Fruit fly (Drosophila melanogaster): ENCODE results near the gene CecC.

The CecC gene

DNA sequence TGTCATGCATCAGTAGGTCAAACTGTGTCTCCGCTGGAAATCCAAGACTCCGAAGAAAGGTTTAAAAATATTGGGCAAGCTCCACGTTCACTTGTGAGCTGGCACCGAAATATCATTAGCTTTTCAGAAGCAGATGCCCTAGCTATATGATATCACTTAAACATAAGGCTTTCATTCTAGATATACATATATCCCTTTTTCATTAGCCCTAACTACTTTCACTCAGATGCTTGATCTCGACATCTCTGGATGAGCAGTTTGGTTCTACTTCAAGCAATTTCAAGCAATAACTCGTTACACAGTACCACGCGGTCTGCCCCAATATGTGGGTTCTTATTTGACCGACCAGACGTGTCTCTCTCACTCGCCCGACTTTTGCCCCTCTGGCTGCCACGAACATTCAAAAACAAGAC is 24.8 kb upstream of the CecC start (continued):
- TF ChIP-seq CG15269 (tag; optimal IDR thresholded peaks at IDR 0.05) (peak; percentile 63), Gsc (GFP tag; IDR thresholded peaks at IDR 0.05) (no peak), CG16815 (GFP tag; optimal IDR thresholded peaks at IDR 0.05) (peak; percentile 30), Taf1 (GFP tag; IDR thresholded peaks at IDR 0.05) (no peak), Sin3A (optimal IDR thresholded peaks at IDR 0.05) (no peak), pb (GFP tag; optimal IDR thresholded peaks at IDR 0.05) (peak; percentile 47), mirr (GFP tag; optimal IDR thresholded peaks at IDR 0.05) (no peak), CG12155 (GFP tag; optimal IDR thresholded peaks at IDR 0.05) (peak; percentile 15), kay (GFP tag; optimal IDR thresholded peaks at IDR 0.05) (peak; percentile 9), seq (GFP tag; IDR thresholded peaks at IDR 0.05) (no peak), sna (GFP tag; IDR thresholded peaks at IDR 0.05; ENCODE audit: partially characterized antibody) (no peak), twi (tag; optimal IDR thresholded peaks at IDR 0.05) (no peak), CG6813 (GFP tag; optimal IDR thresholded peaks at IDR 0.05) (no peak), CG32532 (GFP tag; IDR thresholded peaks at IDR 0.05) (no peak), CG6854 (GFP tag; optimal IDR thresholded peaks at IDR 0.05) (no peak), z (GFP tag; IDR thresholded peaks at IDR 0.05) (no peak), Spps (tag; optimal IDR thresholded peaks at IDR 0.05) (no peak), Fer3 (tag; optimal IDR thresholded peaks at IDR 0.05) (no peak), Chrac-16 (GFP tag; optimal IDR thresholded peaks at IDR 0.05) (peak; percentile 32), Nf-YC (tag; optimal IDR thresholded peaks at IDR 0.05) (no peak), CG4617 (GFP tag; optimal IDR thresholded peaks at IDR 0.05; ENCODE audit: borderline replicate concordance) (no peak), maf-S (GFP tag; optimal IDR thresholded peaks at IDR 0.05) (no peak), toy (GFP tag; IDR thresholded peaks at IDR 0.05) (no peak), CG10431 (GFP tag; optimal IDR thresholded peaks at IDR 0.05) (no peak), ro (GFP tag; IDR thresholded peaks at IDR 0.05) (no peak), Atf3 (GFP tag; optimal IDR thresholded peaks at IDR 0.05) (no peak), ftz-f1 (GFP tag; optimal IDR thresholded peaks at IDR 0.05) (no peak), Hand (GFP tag; optimal IDR thresholded peaks at IDR 0.05) (no peak), Dip2 (GFP tag; IDR thresholded peaks at IDR 0.05) (no peak), CG30403 (GFP tag; optimal IDR thresholded peaks at IDR 0.05) (peak; percentile 53), CG3726 (GFP tag; IDR thresholded peaks at IDR 0.05) (no peak), sens (GFP tag) (peak; percentile 94), fd64A (GFP tag; optimal IDR thresholded peaks at IDR 0.05) (no peak), ap (GFP tag; IDR thresholded peaks at IDR 0.05) (no peak), Max (GFP tag; optimal IDR thresholded peaks at IDR 0.05) (no peak), H15 (GFP tag; IDR thresholded peaks at IDR 0.05) (no peak), prd (optimal IDR thresholded peaks at IDR 0.05) (no peak), prd (GFP tag; IDR thresholded peaks at IDR 0.05) (peak; percentile 6; the same call in 1 of the 3 replicates), Fer2 (tag; optimal IDR thresholded peaks at IDR 0.05) (no peak), Hsf (GFP tag; optimal IDR thresholded peaks at IDR 0.05) (peak; percentile 31), Rx (GFP tag; IDR thresholded peaks at IDR 0.05) (no peak), Sox102F (GFP tag; optimal IDR thresholded peaks at IDR 0.05) (peak; percentile 45), ewg (GFP tag; optimal IDR thresholded peaks at IDR 0.05) (peak; percentile 31), CG2678 (tag; optimal IDR thresholded peaks at IDR 0.05) (peak; percentile 52), Trl (optimal IDR thresholded peaks at IDR 0.05) (no peak), Trl (GFP tag; optimal IDR thresholded peaks at IDR 0.05) (peak; percentile 46), Xbp1 (GFP tag; optimal IDR thresholded peaks at IDR 0.05) (peak; percentile 55), CG1603 (tag; optimal IDR thresholded peaks at IDR 0.05) (peak; percentile 34), esg (GFP tag; conservative IDR thresholded peaks at IDR 0.05) (0 out of 2 replicates have a peak, but pooled peaks have one; percentile 5), emc (GFP tag; optimal IDR thresholded peaks at IDR 0.05) (no peak), CG1024 (GFP tag; IDR thresholded peaks at IDR 0.05) (no peak), bab2 (GFP tag; optimal IDR thresholded peaks at IDR 0.05) (peak; percentile 24), knrl (GFP tag; IDR thresholded peaks at IDR 0.05; ENCODE audit: partially characterized antibody) (no peak)

All from whole organism, embryonic.